Worm (Caenorhabditis elegans) whole organism, L4 larva: ENCODE measurements around the gene ref-2.

Source experiments
- F26F4.8 ChIP-seq: fragments of 200-800 bp; sonication (Bioruptor generic); conservative IDR thresholded peaks from 2 replicates; pipeline ENCODE4 v1.3.6; 2022; ENCODE audit warnings: missing genetic modification characterization, missing compliant biosample characterization
- F37D6.2 ChIP-seq: sonication (generic microtip); optimal IDR thresholded peaks from 2 replicates; lab custom pipeline; 2016; ENCODE audit warnings: mild to moderate bottlenecking, missing genetic modification characterization, missing compliant biosample characterization
- R02D3.7 ChIP-seq: fragments of 150-350 bp; sonication (generic microtip); optimal IDR thresholded peaks from 3 replicates; lab custom pipeline; 2014; ENCODE audit warnings: missing biosample characterization, missing genetic modification characterization
- Y5F2A.4 ChIP-seq: fragments of 200-800 bp; sonication (Bioruptor generic); optimal IDR thresholded peaks from 2 replicates; lab custom pipeline; 2018; ENCODE audit warnings: mild to moderate bottlenecking, missing genetic modification characterization, missing compliant biosample characterization
- ZK337.2 ChIP-seq: fragments of 200-800 bp; sonication (Bioruptor generic); IDR thresholded peaks from 2 replicates; pipeline ENCODE4 v1.3.6; 2022; ENCODE audit warnings: missing genetic modification reagents, missing genetic modification characterization, missing compliant biosample characterization
- ZK546.5 ChIP-seq, 2 experiments: sonication (generic microtip); optimal IDR thresholded peaks; 2 replicates each; lab custom pipeline; 2017; ENCODE audit warnings: missing biosample characterization in 2 of 2, missing genetic modification characterization in 2 of 2
- ceh-20 ChIP-seq: fragments of 200-800 bp; sonication (Bioruptor generic); IDR thresholded peaks from 2 replicates; pipeline ENCODE4 v1.3.6; 2022; ENCODE audit warnings: missing genetic modification reagents, missing genetic modification characterization, missing compliant biosample characterization
- ceh-32 ChIP-seq: sonication (generic microtip); optimal IDR thresholded peaks from 2 replicates; lab custom pipeline; 2016; ENCODE audit warnings: mild to moderate bottlenecking, missing genetic modification characterization, missing compliant biosample characterization; ENCODE audit not compliant: poor library complexity
- ceh-44 ChIP-seq: fragments of 200-800 bp; sonication (Bioruptor generic); IDR thresholded peaks from 2 replicates; pipeline ENCODE4 v1.3.6; 2022; ENCODE audit warnings: missing genetic modification reagents, missing genetic modification characterization, missing compliant biosample characterization
- ceh-82 ChIP-seq: sonication (generic microtip); optimal IDR thresholded peaks from 2 replicates; lab custom pipeline; 2017; ENCODE audit warnings: missing biosample characterization, missing genetic modification characterization
- ces-1 ChIP-seq: fragments of 150-350 bp; sonication (generic microtip); optimal IDR thresholded peaks from 4 replicates; lab custom pipeline; 2014; ENCODE audit warnings: missing biosample characterization, missing genetic modification reagents, missing genetic modification characterization
- ctbp-1 ChIP-seq: fragments of 200-800 bp; sonication (Bioruptor generic); IDR thresholded peaks from 2 replicates; pipeline ENCODE4 v1.3.6; 2022; ENCODE audit warnings: missing genetic modification reagents, missing genetic modification characterization, missing compliant biosample characterization
- daf-12 ChIP-seq: fragments of 150-350 bp; optimal IDR thresholded peaks from 2 replicates; lab custom pipeline; 2014; ENCODE audit warnings: missing biosample characterization, missing genetic modification reagents, missing genetic modification characterization
- daf-16 ChIP-seq, 3 experiments: sonication (generic microtip); optimal IDR thresholded peaks; 2 replicates each; lab custom pipeline; 2016 to 2017; ENCODE audit warnings: missing genetic modification characterization in 3 of 3, missing genetic modification reagents in 3 of 3, mild to moderate bottlenecking in 2 of 3, missing compliant biosample characterization in 2 of 3, missing biosample characterization in 1 of 3, moderate library complexity in 1 of 3
- dpl-1 ChIP-seq: fragments of 150-350 bp; optimal IDR thresholded peaks from 2 replicates; lab custom pipeline; 2014; ENCODE audit warnings: missing biosample characterization, missing genetic modification reagents, missing genetic modification characterization
- dve-1 ChIP-seq: sonication (generic microtip); optimal IDR thresholded peaks from 2 replicates; lab custom pipeline; 2017; ENCODE audit warnings: antibody characterized with exemption, mild to moderate bottlenecking, missing genetic modification characterization, missing compliant biosample characterization; ENCODE audit not compliant: insufficient read depth
- gei-8 ChIP-seq: fragments of 200-800 bp; sonication (Bioruptor generic); optimal IDR thresholded peaks from 2 replicates; lab custom pipeline; 2018; ENCODE audit warnings: mild to moderate bottlenecking, missing genetic modification characterization, missing compliant biosample characterization
- hlh-11 ChIP-seq: fragments of 200-800 bp; sonication (Bioruptor generic); optimal IDR thresholded peaks from 2 replicates; lab custom pipeline; 2018; ENCODE audit warnings: mild to moderate bottlenecking, missing genetic modification characterization, missing compliant biosample characterization
- hlh-30 ChIP-seq: sonication (generic microtip); optimal IDR thresholded peaks from 2 replicates; lab custom pipeline; 2017; ENCODE audit warnings: antibody characterized with exemption, mild to moderate bottlenecking, missing genetic modification characterization, missing compliant biosample characterization; ENCODE audit not compliant: insufficient read depth
- lim-7 ChIP-seq: fragments of 200-800 bp; sonication (Bioruptor generic); IDR thresholded peaks from 2 replicates; pipeline ENCODE4 v1.3.6; 2022; ENCODE audit warnings: missing genetic modification characterization, missing compliant biosample characterization
- lin-1 ChIP-seq: fragments of 200-800 bp; sonication (Bioruptor generic); IDR thresholded peaks from 2 replicates; pipeline ENCODE4 v1.3.6; 2022; ENCODE audit warnings: missing genetic modification reagents, missing genetic modification characterization, missing compliant biosample characterization
- lin-13 ChIP-seq: fragments of 150-350 bp; optimal IDR thresholded peaks from 2 replicates; lab custom pipeline; 2014; ENCODE audit warnings: missing biosample characterization, missing genetic modification reagents, missing genetic modification characterization
- lin-15B ChIP-seq: fragments of 150-350 bp; sonication (generic microtip); optimal IDR thresholded peaks from 3 replicates; lab custom pipeline; 2014; ENCODE audit warnings: missing biosample characterization, missing genetic modification characterization
- lin-38 ChIP-seq: fragments of 200-800 bp; sonication (Bioruptor generic); IDR thresholded peaks from 2 replicates; pipeline ENCODE4 v1.3.6; 2022; ENCODE audit warnings: missing genetic modification reagents, missing genetic modification characterization, missing compliant biosample characterization
- lin-39 ChIP-seq: fragments of 150-350 bp; optimal IDR thresholded peaks from 2 replicates; lab custom pipeline; 2014; ENCODE audit warnings: missing biosample characterization, missing genetic modification reagents, missing genetic modification characterization
- lsy-2 ChIP-seq, 2 experiments: fragments of 150-350 bp in 1 of 2; sonication (generic microtip) in 1 of 2; optimal IDR thresholded peaks; 2 replicates each; lab custom pipeline; 2014 to 2017; ENCODE audit warnings: missing biosample characterization in 2 of 2, missing genetic modification characterization in 2 of 2
- madf-5 ChIP-seq, 2 experiments: fragments of 200-800 bp; sonication (Bioruptor generic); IDR thresholded peaks; 2 replicates each; pipeline ENCODE4 v1.3.6; 2022; ENCODE audit warnings: missing compliant biosample characterization in 2 of 2, missing genetic modification characterization in 2 of 2
- madf-9 ChIP-seq: fragments of 200-800 bp; sonication (Bioruptor generic); conservative IDR thresholded peaks from 2 replicates; pipeline ENCODE4 v1.3.6; 2022; ENCODE audit warnings: missing genetic modification reagents, missing genetic modification characterization, missing compliant biosample characterization
- mxl-3 ChIP-seq: fragments of 200-800 bp; sonication (Bioruptor generic); optimal IDR thresholded peaks from 2 replicates; lab custom pipeline; 2018; ENCODE audit warnings: mild to moderate bottlenecking, missing genetic modification characterization, missing compliant biosample characterization
- nhr-10 ChIP-seq: fragments of 150-350 bp; optimal IDR thresholded peaks from 2 replicates; lab custom pipeline; 2014; ENCODE audit warnings: missing biosample characterization, missing genetic modification characterization
- nhr-237 ChIP-seq: sonication (generic microtip); optimal IDR thresholded peaks from 2 replicates; lab custom pipeline; 2017; ENCODE audit warnings: missing biosample characterization, missing genetic modification characterization
- nhr-41 ChIP-seq: fragments of 200-800 bp; sonication (Bioruptor generic); IDR thresholded peaks from 2 replicates; pipeline ENCODE4 v1.3.6; 2022; ENCODE audit warnings: missing genetic modification reagents, missing genetic modification characterization, missing compliant biosample characterization
- nhr-42 ChIP-seq: fragments of 200-800 bp; sonication (Bioruptor generic); IDR thresholded peaks from 2 replicates; pipeline ENCODE4 v1.3.6; 2022; ENCODE audit warnings: missing genetic modification characterization, missing compliant biosample characterization
- nhr-48 ChIP-seq: sonication (generic microtip); optimal IDR thresholded peaks from 2 replicates; lab custom pipeline; 2016; ENCODE audit warnings: mild to moderate bottlenecking, missing genetic modification characterization, missing compliant biosample characterization
- nhr-6 ChIP-seq: fragments of 150-350 bp; optimal IDR thresholded peaks from 2 replicates; lab custom pipeline; 2014; ENCODE audit warnings: missing biosample characterization, missing genetic modification characterization
- pha-4 ChIP-seq, 2 experiments: fragments of 150-350 bp in 1 of 2; fragments of 200-800 bp in 1 of 2; sonication (Bioruptor generic) in 1 of 2; IDR thresholded peaks in 1 of 2; optimal IDR thresholded peaks in 1 of 2; 2 replicates each; pipeline versions ENCODE4 v1.3.6 to Lab custom; 2014 to 2022; ENCODE audit warnings: missing genetic modification characterization in 2 of 2, missing genetic modification reagents in 2 of 2, missing biosample characterization in 1 of 2, missing compliant biosample characterization in 1 of 2
- php-3 ChIP-seq: fragments of 200-800 bp; sonication (Bioruptor generic); IDR thresholded peaks from 2 replicates; pipeline ENCODE4 v1.3.6; 2022; ENCODE audit warnings: missing genetic modification reagents, missing genetic modification characterization, missing compliant biosample characterization
- pqm-1 ChIP-seq: sonication (generic microtip); optimal IDR thresholded peaks from 2 replicates; lab custom pipeline; 2017; ENCODE audit warnings: missing biosample characterization, missing genetic modification characterization
- sdz-12 ChIP-seq: fragments of 200-800 bp; sonication (Bioruptor generic); optimal IDR thresholded peaks from 2 replicates; lab custom pipeline; 2018; ENCODE audit warnings: mild to moderate bottlenecking, missing genetic modification characterization, missing compliant biosample characterization
- set-16 ChIP-seq: fragments of 200-800 bp; sonication (Bioruptor generic); IDR thresholded peaks from 2 replicates; pipeline ENCODE4 v1.3.6; 2022; ENCODE audit warnings: missing genetic modification reagents, missing genetic modification characterization, missing compliant biosample characterization
- skn-1 ChIP-seq: fragments of 150-350 bp; optimal IDR thresholded peaks from 2 replicates; lab custom pipeline; 2014; ENCODE audit warnings: missing biosample characterization, missing genetic modification characterization
- spr-1 ChIP-seq: sonication (generic microtip); optimal IDR thresholded peaks from 2 replicates; lab custom pipeline; 2016; ENCODE audit warnings: mild to moderate bottlenecking, missing genetic modification characterization, missing compliant biosample characterization
- spr-3 ChIP-seq: fragments of 200-800 bp; sonication (Bioruptor generic); optimal IDR thresholded peaks from 2 replicates; lab custom pipeline; 2018; ENCODE audit warnings: mild to moderate bottlenecking, missing genetic modification characterization, missing compliant biosample characterization
- tra-1 ChIP-seq: fragments of 200-800 bp; sonication (Bioruptor generic); IDR thresholded peaks from 2 replicates; pipeline ENCODE4 v1.3.6; 2022; ENCODE audit warnings: missing genetic modification reagents, missing genetic modification characterization, missing compliant biosample characterization
- unc-39 ChIP-seq: sonication (generic microtip); optimal IDR thresholded peaks from 2 replicates; lab custom pipeline; 2017; ENCODE audit warnings: missing biosample characterization, missing genetic modification characterization
- vab-7 ChIP-seq: fragments of 200-800 bp; sonication (Bioruptor generic); IDR thresholded peaks from 2 replicates; pipeline ENCODE4 v1.3.6; 2022; ENCODE audit warnings: missing genetic modification reagents, missing genetic modification characterization, missing compliant biosample characterization
- zfp-2 ChIP-seq: sonication (generic microtip); optimal IDR thresholded peaks from 2 replicates; lab custom pipeline; 2016; ENCODE audit warnings: mild to moderate bottlenecking, missing genetic modification characterization, missing compliant biosample characterization
- zip-11 ChIP-seq: fragments of 200-800 bp; sonication (Bioruptor generic); IDR thresholded peaks from 2 replicates; pipeline ENCODE4 v1.3.6; 2022; ENCODE audit warnings: missing genetic modification characterization, missing compliant biosample characterization
- ztf-11 ChIP-seq: fragments of 150-350 bp; optimal IDR thresholded peaks from 2 replicates; lab custom pipeline; 2014; ENCODE audit warnings: missing biosample characterization, missing genetic modification characterization
- ztf-7 ChIP-seq: fragments of 150-350 bp; optimal IDR thresholded peaks from 2 replicates; lab custom pipeline; 2014; ENCODE audit warnings: missing biosample characterization, missing genetic modification characterization

Gene ref-2

ce11 chrX:7794306-7794743 lies 50.3 kb downstream of the ref-2 start:
- TF ChIP-seq pha-4 (GFP tag; IDR thresholded peaks at IDR 0.05; lab: Robert Waterston, UW), result peak; percentile 79
- no peak for TF ChIP-seq pha-4 (tag; optimal IDR thresholded peaks at IDR 0.05; lab: Kevin White, UChicago)
- peak; percentile 83 for TF ChIP-seq ctbp-1 (GFP tag; lab: Robert Waterston, UW)
- no peak for TF ChIP-seq ceh-44 (GFP tag; lab: Robert Waterston, UW)
- TF ChIP-seq dpl-1 (GFP tag; lab: Kevin White, UChicago), result peak; percentile 26
- peak; percentile 49 for TF ChIP-seq hlh-11 (tag; lab: Kevin White, UChicago)
- no peak for TF ChIP-seq set-16 (GFP tag; lab: Robert Waterston, UW)
- no peak for TF ChIP-seq lin-15B
- TF ChIP-seq lin-38 (GFP tag; lab: Robert Waterston, UW), result no peak
- TF ChIP-seq tra-1 (GFP tag; lab: Robert Waterston, UW), result no peak
- peak; percentile 54 for TF ChIP-seq mxl-3 (GFP tag; lab: Kevin White, UChicago)
- TF ChIP-seq nhr-42 (GFP tag; lab: Robert Waterston, UW), result peak; percentile 43; the same call in 1 of the 2 replicates
- TF ChIP-seq R02D3.7 (tag; lab: Kevin White, UChicago), result no peak
- TF ChIP-seq zip-11 (GFP tag; lab: Robert Waterston, UW), result no peak
- TF ChIP-seq nhr-6 (tag; lab: Kevin White, UChicago), result no peak
- peak; percentile 25 for TF ChIP-seq zfp-2 (tag; lab: Kevin White, UChicago)
- no peak for TF ChIP-seq skn-1 (tag; lab: Kevin White, UChicago)
- no peak for TF ChIP-seq ztf-11
- no peak for TF ChIP-seq lin-13
- peak; percentile 40; the same call in 1 of the 2 replicates for TF ChIP-seq ceh-20 (GFP tag; lab: Robert Waterston, UW)
- no peak for TF ChIP-seq F37D6.2 (tag; lab: Kevin White, UChicago)
- TF ChIP-seq ztf-7 (tag; lab: Kevin White, UChicago), result peak; percentile 7
- TF ChIP-seq F26F4.8, result peak; percentile 65; the same call in 1 of the 2 replicates
- TF ChIP-seq madf-9, result peak; percentile 31; the same call in 1 of the 2 replicates
- TF ChIP-seq ces-1, result no peak
- no peak for TF ChIP-seq pqm-1 (tag; lab: Kevin White, UChicago)
- peak; percentile 83 for TF ChIP-seq gei-8 (GFP tag; lab: Kevin White, UChicago)
- TF ChIP-seq ZK337.2 (GFP tag; lab: Robert Waterston, UW), result 0 out of 2 replicates have a peak, but pooled peaks have one; percentile 41
- TF ChIP-seq php-3, result no peak
- peak; percentile 51 for TF ChIP-seq dve-1 (tag; lab: Kevin White, UChicago)
- peak; percentile 74 for TF ChIP-seq vab-7 (GFP tag; lab: Robert Waterston, UW)
- peak; percentile 81 for TF ChIP-seq lim-7 (GFP tag; lab: Robert Waterston, UW)
- TF ChIP-seq daf-16 (GFP tag; optimal IDR thresholded peaks at IDR 0.05; lab: Kevin White, UChicago), result peak; percentile 47 to 81
- peak; percentile 55 for TF ChIP-seq daf-16 (tag; optimal IDR thresholded peaks at IDR 0.05; lab: Kevin White, UChicago)
- 0 out of 2 replicates have a peak, but pooled peaks have one; percentile 54 for TF ChIP-seq nhr-41 (GFP tag; lab: Robert Waterston, UW)
- no peak for TF ChIP-seq nhr-10 (tag; lab: Kevin White, UChicago)
- no peak for TF ChIP-seq lin-39 (tag; lab: Kevin White, UChicago)
- TF ChIP-seq madf-5 (GFP tag; IDR thresholded peaks at IDR 0.05; lab: Robert Waterston, UW), result peak in 1 of 2 experiments; percentile 64; a peak in 1 of 4 replicates
- no peak for TF ChIP-seq ceh-82 (tag; lab: Kevin White, UChicago)
- TF ChIP-seq lsy-2 (tag; optimal IDR thresholded peaks at IDR 0.05; lab: Kevin White, UChicago), result peak in 1 of 2 experiments; percentile 47
- TF ChIP-seq spr-1 (tag; lab: Kevin White, UChicago), result peak; percentile 7
- TF ChIP-seq nhr-237 (tag; lab: Kevin White, UChicago), result no peak
- peak; percentile 38 for TF ChIP-seq Y5F2A.4 (GFP tag; lab: Kevin White, UChicago)
- peak; percentile 48 for TF ChIP-seq hlh-30
- TF ChIP-seq sdz-12 (GFP tag; lab: Kevin White, UChicago), result peak; percentile 71
- no peak for TF ChIP-seq ceh-32 (tag; lab: Kevin White, UChicago)
- peak; percentile 60 for TF ChIP-seq nhr-48 (tag; lab: Kevin White, UChicago)
- TF ChIP-seq unc-39, result no peak
- TF ChIP-seq ZK546.5 (tag; optimal IDR thresholded peaks at IDR 0.05; lab: Kevin White, UChicago), result no peak
- TF ChIP-seq daf-12 (tag; lab: Kevin White, UChicago), result no peak
- 0 out of 2 replicates have a peak, but pooled peaks have one; percentile 32 for TF ChIP-seq lin-1 (GFP tag; lab: Robert Waterston, UW)
- TF ChIP-seq spr-3 (GFP tag; lab: Kevin White, UChicago), result peak; percentile 24
